Fruit fly (Drosophila melanogaster) whole organism, pupa: ENCODE data around the gene CG13722.
A peak's percentile ranks its signal among the peaks of the same experiment; 100 is the strongest.

Experiments used
- CG13204 ChIP-seq: fragments of 200-800 bp; sonication (Bioruptor generic); optimal IDR thresholded peaks from 2 replicates; lab custom pipeline; 2018; ENCODE audit warnings: missing biosample characterization, mild to moderate bottlenecking, missing genetic modification characterization, moderate library complexity
- CG17806 ChIP-seq: fragments of 200-800 bp; sonication (Bioruptor generic); optimal IDR thresholded peaks from 2 replicates; lab custom pipeline; 2018; ENCODE audit warnings: missing biosample characterization, mild to moderate bottlenecking, missing genetic modification characterization, moderate library complexity
- CG34367 ChIP-seq: fragments of 200-800 bp; sonication (Bioruptor generic); optimal IDR thresholded peaks from 2 replicates; lab custom pipeline; 2018; ENCODE audit warnings: missing biosample characterization, mild to moderate bottlenecking, missing genetic modification characterization
- CG4496 ChIP-seq: fragments of 200-800 bp; sonication (Bioruptor generic); IDR thresholded peaks from 3 replicates; pipeline ENCODE4 v1.3.6; 2022; ENCODE audit warnings: missing biosample characterization, missing genetic modification characterization
- CG9948 ChIP-seq: fragments of 200-800 bp; sonication (Bioruptor generic); optimal IDR thresholded peaks from 2 replicates; lab custom pipeline; 2018; ENCODE audit warnings: missing biosample characterization, mild to moderate bottlenecking, missing genetic modification characterization, moderate library complexity
- D1 ChIP-seq: fragments of 200-800 bp; sonication (Bioruptor generic); optimal IDR thresholded peaks from 2 replicates; lab custom pipeline; 2018; ENCODE audit warnings: missing biosample characterization, mild to moderate bottlenecking, missing genetic modification characterization, moderate library complexity
- Pif1A ChIP-seq: fragments of 200-800 bp; sonication (Bioruptor generic); optimal IDR thresholded peaks from 3 replicates; lab custom pipeline; 2016; ENCODE audit warnings: missing biosample characterization, missing genetic modification characterization
- Snoo ChIP-seq: fragments of 200-800 bp; sonication (Bioruptor generic); optimal IDR thresholded peaks from 3 replicates; lab custom pipeline; 2017; ENCODE audit warnings: missing biosample characterization, mild to moderate bottlenecking, missing genetic modification characterization, inconsistent platforms
- gl ChIP-seq: fragments of 200-800 bp; sonication (Bioruptor generic); optimal IDR thresholded peaks from 2 replicates; lab custom pipeline; 2018; ENCODE audit warnings: missing biosample characterization, mild to moderate bottlenecking, missing genetic modification characterization

DNA sequence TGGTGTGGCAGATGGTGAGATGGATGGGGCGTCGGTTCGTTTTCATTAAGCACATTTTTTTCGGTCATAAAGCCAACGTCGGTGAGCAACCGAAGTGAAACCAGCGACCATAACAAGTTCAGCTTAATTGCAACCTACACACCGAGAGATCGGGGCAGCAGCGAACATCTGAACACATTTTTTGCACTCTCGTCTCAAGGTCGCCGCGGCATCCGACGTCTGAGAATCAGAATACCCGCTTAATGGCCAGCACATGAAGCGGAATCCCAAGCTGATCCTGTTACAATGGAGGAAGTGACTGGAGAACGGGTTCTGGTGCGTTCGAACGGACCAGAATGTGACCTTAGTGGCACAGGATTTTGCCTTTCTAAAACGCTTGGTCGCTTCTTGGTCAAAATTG lies 2.8 kb upstream of the CG13722 start:
- TF ChIP-seq CG9948 (tag; lab: Kevin White, UChicago) (no peak), Pif1A (GFP tag; lab: Kevin White, UChicago) (no peak), CG4496 (no peak), CG17806 (no peak), Snoo (tag; lab: Kevin White, UChicago) (no peak), CG34367 (tag; lab: Kevin White, UChicago) (no peak), CG13204 (GFP tag; lab: Kevin White, UChicago) (peak; percentile 44), D1 (tag; lab: Kevin White, UChicago) (no peak), gl (tag; lab: Kevin White, UChicago) (no peak)
